Worm (Caenorhabditis elegans) whole organism, L4/young adult: ENCODE data around the gene srx-120.

Experiments
- W03F9.2 ChIP-seq: fragments of 150-350 bp; optimal IDR thresholded peaks from 2 replicates; lab custom pipeline; 2014; ENCODE audit warnings: missing biosample characterization, missing genetic modification characterization
- dao-5 ChIP-seq: sonication (generic microtip); optimal IDR thresholded peaks from 2 replicates; lab custom pipeline; 2016; ENCODE audit warnings: missing genotype, missing genetic modification characterization, moderate library complexity, missing compliant biosample characterization
- him-1 ChIP-seq: sonication (generic microtip); optimal IDR thresholded peaks from 2 replicates; lab custom pipeline; 2016; ENCODE audit warnings: missing genotype, missing genetic modification reagents, missing genetic modification characterization, missing compliant biosample characterization

DNA sequence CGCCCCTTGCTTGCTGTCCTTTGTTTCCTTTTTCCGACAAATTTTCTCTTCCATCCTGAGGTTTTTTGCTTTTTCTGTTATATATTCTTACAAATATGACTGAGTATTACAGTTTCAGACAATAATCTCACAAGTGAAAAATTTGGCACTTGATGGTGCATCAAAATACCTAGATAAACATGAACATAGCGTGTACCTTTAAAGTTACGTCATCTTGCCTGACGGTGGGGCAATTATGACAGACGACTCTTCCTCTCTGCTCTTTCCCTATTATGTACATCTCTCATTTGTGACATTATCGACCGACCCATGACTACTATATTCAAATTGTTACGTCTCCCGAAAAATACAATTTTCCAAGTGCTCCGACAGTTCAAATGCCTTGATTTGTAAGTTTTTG is 48.4 kb upstream of the srx-120 start, which contains the start of gene fbxb-102:
- TF ChIP-seq W03F9.2 (tag; lab: Kevin White, UChicago) (no peak), dao-5 (tag; lab: Kevin White, UChicago) (no peak), him-1 (no peak)
